Fruit fly (Drosophila melanogaster): ENCODE measurements around the gene CG3916.

Gene CG3916

dm6 chr3R:12269889-12270403 lies 40.7 kb downstream of the CG3916 start:
- TF ChIP-seq Ets21C (GFP tag; optimal IDR thresholded peaks at IDR 0.05) (no peak), svp (GFP tag) (peak; percentile 100)

- no peak for TF ChIP-seq fkh (GFP tag; optimal IDR thresholded peaks at IDR 0.05)
- TF ChIP-seq CG6792 (GFP tag; optimal IDR thresholded peaks at IDR 0.05): no peak
- no peak for TF ChIP-seq CG15336 (GFP tag; IDR thresholded peaks at IDR 0.05)
- no peak for TF ChIP-seq CG3032 (tag; optimal IDR thresholded peaks at IDR 0.05)
- no peak for TF ChIP-seq Ets96B (tag; optimal IDR thresholded peaks at IDR 0.05)
Observed at dm6 chr3R:12270590-12270989, 41.4 kb downstream of the CG3916 start, which contains the start of gene CG17738. CG17738 (plus strand) TSS chr3R:12270890.

- no peak for TF ChIP-seq OdsH (GFP tag; optimal IDR thresholded peaks at IDR 0.05)
- TF ChIP-seq Eip93F (GFP tag; optimal IDR thresholded peaks at IDR 0.05): no peak
Observed at dm6 chr3R:12272826-12273225, 43.6 kb downstream of the CG3916 start, which contains the start of gene Sfp87B. Sfp87B (plus strand) TSS chr3R:12273126.

dm6 chr3R:12279019-12279418 lies 49.8 kb downstream of the CG3916 start:
- TF ChIP-seq CG6854 (GFP tag; optimal IDR thresholded peaks at IDR 0.05) (no peak), CG6163 (GFP tag; IDR thresholded peaks at IDR 0.05) (0 out of 3 replicates have a peak, but pooled peaks have one; percentile 16), CG4318 (GFP tag; optimal IDR thresholded peaks at IDR 0.05) (no peak), dsx (GFP tag; optimal IDR thresholded peaks at IDR 0.05; ENCODE audit: poor library complexity, severe bottlenecking) (peak; percentile 17), CG8632 (GFP tag; optimal IDR thresholded peaks at IDR 0.05) (no peak), svp (GFP tag) (peak; percentile 100), CG7368 (GFP tag; optimal IDR thresholded peaks at IDR 0.05) (peak; percentile 32)
